Worm (Caenorhabditis elegans) whole organism, L2 larva: Measurements from ENCODE around the gene F23B2.10.

Experiments used
- ceh-82 ChIP-seq: fragments of 150-350 bp; optimal IDR thresholded peaks from 2 replicates; lab custom pipeline; 2014; ENCODE audit warnings: missing biosample characterization, missing genetic modification characterization
- lin-39 ChIP-seq: fragments of 150-350 bp; optimal IDR thresholded peaks from 2 replicates; lab custom pipeline; 2014; ENCODE audit warnings: missing biosample characterization, missing genetic modification reagents, missing genetic modification characterization
- mab-5 ChIP-seq: fragments of 150-350 bp; optimal IDR thresholded peaks from 2 replicates; lab custom pipeline; 2014; ENCODE audit warnings: missing biosample characterization, missing genetic modification characterization
- nhr-77 ChIP-seq: fragments of 150-350 bp; optimal IDR thresholded peaks from 2 replicates; lab custom pipeline; 2014; ENCODE audit warnings: missing biosample characterization, missing genetic modification characterization
- sem-4 ChIP-seq: fragments of 150-350 bp; optimal IDR thresholded peaks from 2 replicates; lab custom pipeline; 2014; ENCODE audit warnings: missing biosample characterization, missing genetic modification reagents, missing genetic modification characterization
- unc-62 ChIP-seq: fragments of 150-350 bp; optimal IDR thresholded peaks from 2 replicates; lab custom pipeline; 2014; ENCODE audit warnings: missing biosample characterization, missing genetic modification reagents, missing genetic modification characterization

ce11 chrIV:9150175-9150574, 4.0 kb downstream of the F23B2.10 start, which contains the start of gene F23B2.7:
- TF ChIP-seq unc-62 (GFP tag; lab: Kevin White, UChicago), result no peak
- TF ChIP-seq sem-4, result no peak
- TF ChIP-seq mab-5, result no peak
- no peak for TF ChIP-seq nhr-77 (tag; lab: Kevin White, UChicago)
- TF ChIP-seq ceh-82, result no peak
- TF ChIP-seq lin-39 (tag; lab: Kevin White, UChicago), result no peak
